Worm (Caenorhabditis elegans) whole organism, mixed stage, embryonic: ENCODE measurements around the gene srbc-65.

Experiments used
- M03D4.4 ChIP-seq: sonication (generic microtip); optimal IDR thresholded peaks from 2 replicates; lab custom pipeline; 2017; ENCODE audit warnings: mild to moderate bottlenecking, missing genetic modification characterization, missing compliant biosample characterization
- blmp-1 ChIP-seq: fragments of 150-350 bp; optimal IDR thresholded peaks from 2 replicates; lab custom pipeline; 2014; ENCODE audit warnings: missing biosample characterization, missing genetic modification characterization
- ceh-43 ChIP-seq: fragments of 200-800 bp; sonication (Bioruptor generic); optimal IDR thresholded peaks from 2 replicates; lab custom pipeline; 2018; ENCODE audit warnings: mild to moderate bottlenecking, missing genetic modification characterization, moderate library complexity, missing compliant biosample characterization
- cnd-1 ChIP-seq: fragments of 200-800 bp; sonication (Bioruptor generic); optimal IDR thresholded peaks from 2 replicates; lab custom pipeline; 2018; ENCODE audit warnings: mild to moderate bottlenecking, missing genetic modification characterization, missing compliant biosample characterization
- drap-1 ChIP-seq: fragments of 200-800 bp; sonication (Bioruptor generic); optimal IDR thresholded peaks from 3 replicates; lab custom pipeline; 2018; ENCODE audit warnings: mild to moderate bottlenecking, missing genetic modification characterization, missing compliant biosample characterization
- elt-3 ChIP-seq: fragments of 150-350 bp; optimal IDR thresholded peaks from 2 replicates; lab custom pipeline; 2014; ENCODE audit warnings: missing biosample characterization, missing genetic modification characterization
- flh-1 ChIP-seq: fragments of 200-800 bp; sonication (Bioruptor generic); optimal IDR thresholded peaks from 2 replicates; lab custom pipeline; 2018; ENCODE audit warnings: mild to moderate bottlenecking, missing genetic modification characterization, moderate library complexity, missing compliant biosample characterization
- ham-2 ChIP-seq: fragments of 200-800 bp; sonication (Bioruptor generic); optimal IDR thresholded peaks from 2 replicates; lab custom pipeline; 2018; ENCODE audit warnings: mild to moderate bottlenecking, missing genetic modification characterization, missing compliant biosample characterization
- hlh-1 ChIP-seq: fragments of 150-350 bp; optimal IDR thresholded peaks from 2 replicates; lab custom pipeline; 2014; ENCODE audit warnings: missing biosample characterization, missing genetic modification reagents, missing genetic modification characterization
- lin-13 ChIP-seq: fragments of 150-350 bp; optimal IDR thresholded peaks from 2 replicates; lab custom pipeline; 2014; ENCODE audit warnings: missing biosample characterization, missing genetic modification characterization
- lin-32 ChIP-seq: fragments of 200-800 bp; sonication (Bioruptor generic); optimal IDR thresholded peaks from 2 replicates; lab custom pipeline; 2018; ENCODE audit warnings: mild to moderate bottlenecking, missing genetic modification characterization, missing compliant biosample characterization
- lsy-2 ChIP-seq: fragments of 150-350 bp; optimal IDR thresholded peaks from 2 replicates; lab custom pipeline; 2014; ENCODE audit warnings: missing biosample characterization, missing genetic modification characterization
- mls-2 ChIP-seq: sonication (generic microtip); optimal IDR thresholded peaks from 2 replicates; lab custom pipeline; 2016; ENCODE audit warnings: mild to moderate bottlenecking, missing genetic modification characterization, moderate library complexity, missing compliant biosample characterization
- nhr-12 ChIP-seq: fragments of 150-350 bp; optimal IDR thresholded peaks from 2 replicates; lab custom pipeline; 2014; ENCODE audit warnings: missing biosample characterization, missing genetic modification characterization
- nhr-2 ChIP-seq: fragments of 150-350 bp; optimal IDR thresholded peaks from 2 replicates; lab custom pipeline; 2014; ENCODE audit warnings: missing biosample characterization, missing genetic modification characterization
- nhr-237 ChIP-seq: fragments of 150-350 bp; optimal IDR thresholded peaks from 2 replicates; lab custom pipeline; 2014; ENCODE audit warnings: missing biosample characterization, missing genetic modification characterization
- nhr-28 ChIP-seq: fragments of 150-350 bp; optimal IDR thresholded peaks from 2 replicates; lab custom pipeline; 2014; ENCODE audit warnings: missing biosample characterization, missing genetic modification characterization
- nhr-76 ChIP-seq: sonication (generic microtip); optimal IDR thresholded peaks from 2 replicates; lab custom pipeline; 2017; ENCODE audit warnings: missing biosample characterization, missing genetic modification characterization
- pha-4 ChIP-seq: fragments of 150-350 bp; optimal IDR thresholded peaks from 2 replicates; lab custom pipeline; 2018; ENCODE audit warnings: missing biosample characterization, missing genetic modification reagents, missing genetic modification characterization
- sem-2 ChIP-seq: fragments of 200-800 bp; sonication (Bioruptor generic); optimal IDR thresholded peaks from 2 replicates; lab custom pipeline; 2018; ENCODE audit warnings: mild to moderate bottlenecking, missing genetic modification characterization, missing compliant biosample characterization
- snpc-4 ChIP-seq: fragments of 150-350 bp; optimal IDR thresholded peaks from 2 replicates; lab custom pipeline; 2014; ENCODE audit warnings: missing biosample characterization, missing genetic modification characterization
- sptf-1 ChIP-seq: sonication (generic microtip); optimal IDR thresholded peaks from 2 replicates; lab custom pipeline; 2017; ENCODE audit warnings: mild to moderate bottlenecking, missing genetic modification characterization, moderate library complexity, missing compliant biosample characterization
- tbx-8 ChIP-seq: fragments of 200-800 bp; sonication (Bioruptor generic); optimal IDR thresholded peaks from 2 replicates; lab custom pipeline; 2018; ENCODE audit warnings: mild to moderate bottlenecking, missing genetic modification characterization, moderate library complexity, missing compliant biosample characterization
- unc-120 ChIP-seq: sonication (generic microtip); optimal IDR thresholded peaks from 2 replicates; lab custom pipeline; 2017; ENCODE audit warnings: missing genetic modification characterization, missing compliant biosample characterization; ENCODE audit not compliant: poor library complexity, severe bottlenecking
- unc-39 ChIP-seq: fragments of 150-350 bp; optimal IDR thresholded peaks from 2 replicates; lab custom pipeline; 2014; ENCODE audit warnings: missing biosample characterization, missing genetic modification characterization
- unc-62 ChIP-seq: fragments of 150-350 bp; optimal IDR thresholded peaks from 2 replicates; lab custom pipeline; 2014; ENCODE audit warnings: missing biosample characterization, missing genetic modification reagents, missing genetic modification characterization
- ztf-11 ChIP-seq: fragments of 150-350 bp; optimal IDR thresholded peaks from 2 replicates; lab custom pipeline; 2014; ENCODE audit warnings: missing biosample characterization, missing genetic modification characterization

The srbc-65 gene

DNA sequence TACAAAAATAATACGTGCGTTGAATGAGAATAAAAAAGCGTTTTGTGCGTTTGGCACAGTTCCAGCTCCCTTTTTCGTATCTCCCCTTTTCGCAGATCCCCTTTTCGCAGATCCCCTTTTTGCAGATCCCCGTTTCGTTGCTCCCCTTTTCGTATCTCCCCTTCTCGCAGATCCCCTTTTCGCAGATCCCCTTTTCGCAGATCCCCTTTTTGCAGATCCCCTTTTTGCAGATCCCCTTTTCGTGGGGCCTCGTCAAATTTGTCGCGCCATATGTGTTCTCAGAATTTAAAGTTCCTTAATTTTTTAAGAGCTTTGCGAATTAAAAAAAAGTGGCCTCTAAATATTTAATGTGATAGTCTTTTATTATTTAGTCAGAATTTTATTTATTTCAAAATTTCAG lies 2.1 kb downstream of the srbc-65 start, which contains the start of gene Y32B12B.4 (continued):
- TF ChIP-seq nhr-237 (tag; lab: Kevin White, UChicago) (no peak), tbx-8 (no peak), M03D4.4 (tag; lab: Kevin White, UChicago) (peak; percentile 4), flh-1 (GFP tag; lab: Kevin White, UChicago) (no peak), nhr-28 (tag; lab: Kevin White, UChicago) (no peak)

DNA sequence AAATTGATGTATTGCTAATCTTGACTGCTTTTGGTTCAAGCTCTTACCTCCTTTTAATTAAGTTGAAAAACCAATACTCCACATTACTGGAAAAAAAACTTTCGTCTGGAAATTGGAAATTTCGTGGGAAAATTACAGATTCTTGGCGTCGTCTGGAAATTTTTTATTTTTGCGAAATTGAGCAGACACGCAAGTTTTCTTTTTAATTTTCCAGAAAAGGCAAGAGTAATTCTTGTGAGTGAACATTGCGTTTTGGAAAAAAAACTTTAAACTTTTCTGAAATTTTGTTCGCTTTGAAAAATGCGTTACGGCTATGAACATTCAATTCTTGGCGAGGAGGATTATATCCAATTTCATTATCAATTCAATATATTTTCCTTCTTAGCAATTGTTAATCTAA lies 14.9 kb downstream of the srbc-65 start, which contains the start of gene sru-45:
Gene sru-45 (plus strand): TSS at position 301 of the 400 bp plus-strand sequence.
- TF ChIP-seq drap-1 (GFP tag; lab: Kevin White, UChicago) (no peak), unc-120 (no peak), M03D4.4 (tag; lab: Kevin White, UChicago) (no peak), lsy-2 (no peak), sptf-1 (tag; lab: Kevin White, UChicago) (no peak), ham-2 (GFP tag; lab: Kevin White, UChicago) (no peak), blmp-1 (tag; lab: Kevin White, UChicago) (no peak), ztf-11 (tag; lab: Kevin White, UChicago) (no peak), nhr-12 (tag; lab: Kevin White, UChicago) (no peak)

DNA sequence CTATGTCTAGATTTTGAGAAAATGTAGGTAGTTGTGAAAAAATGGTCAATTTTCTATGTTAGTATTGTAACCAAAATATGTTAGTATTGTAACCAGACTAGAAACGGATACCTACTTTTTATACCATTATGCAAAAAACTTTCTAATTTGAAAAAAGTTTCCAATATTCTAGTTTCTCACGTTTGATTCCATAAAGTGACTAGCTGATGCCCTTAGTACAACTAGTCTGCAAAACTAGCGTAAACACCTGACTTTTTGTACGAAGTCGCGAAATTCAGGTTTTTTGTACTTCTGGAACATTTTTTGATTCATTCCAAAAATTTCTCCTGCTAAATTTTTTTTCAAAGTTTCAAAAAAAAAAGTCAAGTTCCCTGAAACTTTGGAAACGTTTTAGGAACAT lies 17.3 kb downstream of the srbc-65 start:
- TF ChIP-seq cnd-1 (tag; lab: Kevin White, UChicago) (no peak), sptf-1 (tag; lab: Kevin White, UChicago) (no peak), blmp-1 (tag; lab: Kevin White, UChicago) (no peak), hlh-1 (tag; lab: Kevin White, UChicago) (no peak), nhr-237 (tag; lab: Kevin White, UChicago) (no peak), pha-4 (tag; lab: Kevin White, UChicago) (no peak), tbx-8 (no peak), nhr-12 (tag; lab: Kevin White, UChicago) (no peak), unc-120 (no peak), unc-62 (no peak), flh-1 (GFP tag; lab: Kevin White, UChicago) (no peak), drap-1 (GFP tag; lab: Kevin White, UChicago) (no peak)
- TF ChIP-seq, all 35 proteins: peak for 0

DNA sequence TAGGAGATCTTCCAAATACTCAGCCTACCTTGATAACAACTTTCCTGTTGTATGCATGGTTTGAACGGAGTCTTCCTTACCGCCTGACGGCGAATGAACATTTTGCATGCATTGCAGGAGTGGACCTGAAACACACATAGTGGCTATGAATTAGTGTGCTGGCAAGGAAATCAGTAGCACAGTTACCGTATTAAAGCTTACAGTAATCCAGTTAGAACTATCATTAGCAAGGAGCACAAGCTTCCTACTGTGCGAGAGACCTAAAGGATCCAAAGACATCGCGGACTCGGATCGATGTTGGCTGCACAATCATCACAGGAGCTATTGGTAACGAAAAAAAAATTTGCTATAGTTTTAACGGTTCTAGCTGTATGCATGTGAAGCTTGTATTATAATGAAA lies 19.9 kb downstream of the srbc-65 start, which contains the start of gene nhr-233:
Gene nhr-233 (minus strand): TSS at position 101 of the 400 bp plus-strand sequence.
- TF ChIP-seq ham-2 (GFP tag; lab: Kevin White, UChicago), result no peak
- no peak for TF ChIP-seq cnd-1 (tag; lab: Kevin White, UChicago)
- TF ChIP-seq snpc-4 (tag; lab: Kevin White, UChicago), result no peak
- no peak for TF ChIP-seq M03D4.4 (tag; lab: Kevin White, UChicago)
- no peak for TF ChIP-seq ceh-43 (GFP tag; lab: Kevin White, UChicago)
- TF ChIP-seq nhr-12 (tag; lab: Kevin White, UChicago), result no peak

DNA sequence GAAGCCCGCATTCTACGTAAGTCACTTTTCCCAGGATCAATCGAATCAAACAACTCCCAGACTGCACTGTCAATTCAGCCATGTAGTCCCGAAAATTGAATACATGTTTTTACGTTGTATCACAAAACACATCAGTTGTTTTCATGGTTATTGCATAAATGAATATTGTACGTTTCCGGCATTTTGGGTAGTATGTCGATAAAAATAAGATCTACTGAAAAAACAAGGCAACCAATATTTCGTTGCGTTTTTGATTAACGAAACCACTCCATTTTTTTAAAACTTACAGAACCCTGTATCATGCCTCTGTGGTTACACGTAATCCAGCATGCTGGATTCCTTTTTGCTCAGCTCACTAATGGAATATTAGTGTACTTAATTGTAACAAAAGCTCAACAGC lies 22.4 kb downstream of the srbc-65 start, which contains the start of gene str-149:
Gene str-149 (plus strand): TSS at position 301 of the 400 bp plus-strand sequence.
- no peak for TF ChIP-seq flh-1 (GFP tag; lab: Kevin White, UChicago)
- no peak for TF ChIP-seq unc-62
- no peak for TF ChIP-seq sem-2 (GFP tag; lab: Kevin White, UChicago)

DNA sequence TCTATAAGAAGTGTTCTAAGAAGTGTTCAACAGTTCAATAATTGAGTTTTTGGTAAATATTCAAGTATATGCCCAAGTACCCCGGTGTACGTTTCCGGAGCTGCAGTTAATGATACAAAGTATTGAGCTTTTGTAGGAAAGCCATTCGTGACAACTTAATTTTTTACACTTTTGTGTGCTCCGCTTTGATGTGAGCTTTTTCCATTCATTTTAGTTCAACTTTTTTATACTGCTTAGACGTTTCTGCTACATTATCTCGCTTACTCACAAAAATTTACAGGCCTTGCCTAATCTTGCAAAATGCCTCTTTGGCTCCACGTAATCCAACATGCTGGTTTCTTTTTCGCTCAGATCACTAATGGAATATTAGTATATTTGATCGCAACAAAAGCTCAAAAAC lies 25.1 kb downstream of the srbc-65 start, which contains the start of gene str-151:
Gene str-151 (plus strand): TSS at position 301 of the 400 bp plus-strand sequence.
- TF ChIP-seq lsy-2 (no peak), unc-62 (no peak), nhr-12 (tag; lab: Kevin White, UChicago) (no peak), hlh-1 (tag; lab: Kevin White, UChicago) (no peak), nhr-28 (tag; lab: Kevin White, UChicago) (no peak), flh-1 (GFP tag; lab: Kevin White, UChicago) (no peak), nhr-76 (tag; lab: Kevin White, UChicago) (no peak), elt-3 (no peak), nhr-2 (tag; lab: Kevin White, UChicago) (no peak), drap-1 (GFP tag; lab: Kevin White, UChicago) (no peak), sem-2 (GFP tag; lab: Kevin White, UChicago) (no peak), ceh-43 (GFP tag; lab: Kevin White, UChicago) (no peak), snpc-4 (tag; lab: Kevin White, UChicago) (no peak), tbx-8 (no peak), M03D4.4 (tag; lab: Kevin White, UChicago) (no peak), cnd-1 (tag; lab: Kevin White, UChicago) (no peak)

DNA sequence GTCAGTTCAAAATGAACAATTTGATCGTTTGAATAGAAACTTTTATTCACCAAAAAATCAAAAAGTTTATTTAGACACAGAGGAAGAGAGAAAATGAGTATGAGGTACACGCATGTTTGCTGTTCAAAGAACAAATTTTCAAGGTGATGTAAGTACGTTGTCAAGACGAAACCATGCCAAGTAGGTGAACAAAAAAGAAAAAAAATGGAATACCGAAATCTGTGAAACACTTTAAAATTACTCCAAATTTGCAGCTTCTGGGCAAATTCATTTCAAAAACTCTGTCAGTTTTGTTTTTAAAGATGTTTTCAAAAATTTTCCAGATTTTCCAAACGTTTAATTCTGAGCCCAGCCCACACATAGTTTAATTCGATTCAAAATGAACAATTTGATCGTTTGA lies 29.6 kb downstream of the srbc-65 start, which contains the start of gene nhr-271:
Gene nhr-271 (minus strand): TSS at position 101 of the 400 bp plus-strand sequence.
- TF ChIP-seq unc-39 (tag; lab: Kevin White, UChicago) (no peak), pha-4 (tag; lab: Kevin White, UChicago) (no peak), blmp-1 (tag; lab: Kevin White, UChicago) (no peak), lin-32 (GFP tag; lab: Kevin White, UChicago) (no peak), lin-13 (tag; lab: Kevin White, UChicago) (no peak), ceh-43 (GFP tag; lab: Kevin White, UChicago) (no peak), elt-3 (no peak), ham-2 (GFP tag; lab: Kevin White, UChicago) (no peak), mls-2 (tag; lab: Kevin White, UChicago) (no peak)
